Fruit fly (Drosophila melanogaster) whole organism, embryonic: Measurements from ENCODE around the gene CG34303.

ENCODE experiments used
- Blimp-1 ChIP-seq: fragments of 200-800 bp; sonication (Bioruptor generic); optimal IDR thresholded peaks from 3 replicates; lab custom pipeline; 2018; ENCODE audit warnings: missing biosample characterization, missing genetic modification characterization, mild to moderate bottlenecking, moderate library complexity, missing genetic modification reagents
- CG10431 ChIP-seq: fragments of 200-800 bp; sonication (Bioruptor generic); optimal IDR thresholded peaks from 3 replicates; lab custom pipeline; 2018; ENCODE audit warnings: missing biosample characterization, mild to moderate bottlenecking, missing genetic modification characterization
- CG12391 ChIP-seq: fragments of 200-800 bp; sonication (Bioruptor generic); optimal IDR thresholded peaks from 3 replicates; lab custom pipeline; 2018; ENCODE audit warnings: missing biosample characterization, mild to moderate bottlenecking, missing genetic modification characterization, moderate library complexity
- CG12769 ChIP-seq: fragments of 200-800 bp; sonication (Bioruptor generic); optimal IDR thresholded peaks from 2 replicates; lab custom pipeline; 2019; ENCODE audit warnings: missing biosample characterization, mild to moderate bottlenecking, missing genetic modification characterization, moderate library complexity
- CG13287 ChIP-seq: fragments of 200-800 bp; sonication (Bioruptor generic); IDR thresholded peaks from 2 replicates; pipeline ENCODE4 v1.3.6; 2022; ENCODE audit warnings: missing biosample characterization, missing genetic modification characterization; ENCODE audit not compliant: partially characterized antibody
- CG13296 ChIP-seq: fragments of 200-800 bp; sonication (Bioruptor generic); optimal IDR thresholded peaks from 3 replicates; lab custom pipeline; 2018; ENCODE audit warnings: missing biosample characterization, mild to moderate bottlenecking, missing genetic modification characterization
- CG15269 ChIP-seq: fragments of 200-800 bp; sonication (Bioruptor generic); optimal IDR thresholded peaks from 2 replicates; lab custom pipeline; 2018; ENCODE audit warnings: missing biosample characterization, mild to moderate bottlenecking, missing genetic modification characterization, moderate library complexity
- CG2712 ChIP-seq: fragments of 200-800 bp; optimal IDR thresholded peaks from 3 replicates; lab custom pipeline; 2019; ENCODE audit warnings: missing biosample characterization, mild to moderate bottlenecking, missing genetic modification characterization, moderate library complexity
- CG34224 ChIP-seq: fragments of 200-800 bp; sonication (Bioruptor generic); IDR thresholded peaks from 3 replicates; pipeline ENCODE4 v1.3.6; 2022; ENCODE audit warnings: missing biosample characterization, missing genetic modification characterization; ENCODE audit not compliant: partially characterized antibody
- CG34422 ChIP-seq: fragments of 200-800 bp; sonication (Bioruptor generic); IDR thresholded peaks from 3 replicates; pipeline ENCODE4 v1.3.6; 2022; ENCODE audit warnings: missing biosample characterization, missing genetic modification characterization
- CG3726 ChIP-seq: fragments of 200-800 bp; sonication (Bioruptor generic); IDR thresholded peaks from 3 replicates; pipeline ENCODE4, ENCODE4 v1.3.6; 2022; ENCODE audit warnings: missing biosample characterization, missing genetic modification characterization
- CG4360 ChIP-seq: fragments of 200-800 bp; sonication (Bioruptor generic); IDR thresholded peaks from 2 replicates; pipeline ENCODE4 v1.3.6; 2022; ENCODE audit warnings: missing biosample characterization, missing genetic modification characterization
- CG4617 ChIP-seq: fragments of 200-800 bp; sonication (Bioruptor generic); optimal IDR thresholded peaks from 3 replicates; lab custom pipeline; 2016; ENCODE audit warnings: missing biosample characterization, missing genetic modification characterization, borderline replicate concordance
- CG6854 ChIP-seq: fragments of 200-800 bp; sonication (Bioruptor generic); optimal IDR thresholded peaks from 3 replicates; lab custom pipeline; 2017; ENCODE audit warnings: missing biosample characterization, mild to moderate bottlenecking, missing genetic modification characterization
- CG8924 ChIP-seq: fragments of 200-800 bp; optimal IDR thresholded peaks from 3 replicates; lab custom pipeline; 2019; ENCODE audit warnings: missing biosample characterization, mild to moderate bottlenecking, missing genetic modification characterization, moderate library complexity
- Doc2 ChIP-seq: fragments of 200-800 bp; sonication (Bioruptor generic); IDR thresholded peaks from 2 replicates; pipeline ENCODE4 v1.3.6; 2022; ENCODE audit warnings: missing biosample characterization, missing genetic modification characterization
- Jarid2 ChIP-seq: fragments of 200-800 bp; sonication (Bioruptor generic); optimal IDR thresholded peaks from 3 replicates; lab custom pipeline; 2017; ENCODE audit warnings: mild to moderate bottlenecking, missing biosample characterization, missing genetic modification reagents, missing genetic modification characterization
- Med ChIP-seq: fragments of 200-800 bp; sonication (Bioruptor generic); peaks from one replicate; lab custom pipeline; 2016; ENCODE audit warnings: missing biosample characterization, missing genetic modification characterization, mild to moderate bottlenecking, inconsistent platforms, moderate library complexity
- NFAT ChIP-seq: fragments of 200-800 bp; sonication (Bioruptor generic); IDR thresholded peaks from 2 replicates; pipeline ENCODE4 v1.3.6; 2022; ENCODE audit warnings: missing biosample characterization, missing genetic modification characterization
- Nf-YB ChIP-seq: fragments of 200-800 bp; sonication (Bioruptor generic); optimal IDR thresholded peaks from 3 replicates; lab custom pipeline; 2019; ENCODE audit warnings: missing biosample characterization, mild to moderate bottlenecking, missing genetic modification characterization, moderate library complexity
- Scr ChIP-seq: fragments of 200-800 bp; sonication (Bioruptor generic); IDR thresholded peaks from 2 replicates; pipeline ENCODE4 v1.3.6; 2022; ENCODE audit warnings: missing biosample characterization, missing genetic modification characterization; ENCODE audit not compliant: partially characterized antibody
- Sox100B ChIP-seq: fragments of 200-800 bp; sonication (Bioruptor generic); optimal IDR thresholded peaks from 3 replicates; lab custom pipeline; 2018; ENCODE audit warnings: missing biosample characterization, mild to moderate bottlenecking, missing genetic modification characterization
- TFAM ChIP-seq: fragments of 200-800 bp; sonication (Bioruptor generic); optimal IDR thresholded peaks from 2 replicates; lab custom pipeline; 2017; ENCODE audit warnings: missing biosample characterization, missing genetic modification characterization, inconsistent platforms
- Trl ChIP-seq, 3 experiments: fragments of >200 bp in 2 of 3; fragments of 200-800 bp in 1 of 3; sonication (Bioruptor generic) in 1 of 3; optimal IDR thresholded peaks; 2 replicates in 1 of 3; 3 replicates in 2 of 3; lab custom pipeline; 2016 to 2017; ENCODE audit warnings: missing biosample characterization in 1 of 3, missing genetic modification characterization in 1 of 3
- ara ChIP-seq: fragments of 200-800 bp; sonication (Bioruptor generic); IDR thresholded peaks from 2 replicates; pipeline ENCODE4 v1.3.6; 2022; ENCODE audit warnings: missing biosample characterization, missing genetic modification characterization
- bbx ChIP-seq: fragments of 200-800 bp; sonication (Bioruptor generic); IDR thresholded peaks from 2 replicates; pipeline ENCODE4 v1.3.6; 2022; ENCODE audit warnings: missing biosample characterization, missing genetic modification characterization; ENCODE audit not compliant: partially characterized antibody
- bigmax ChIP-seq: fragments of 200-800 bp; sonication (Bioruptor generic); optimal IDR thresholded peaks from 2 replicates; lab custom pipeline; 2018; ENCODE audit warnings: missing biosample characterization, mild to moderate bottlenecking, missing genetic modification characterization
- br ChIP-seq: fragments of >200 bp; optimal IDR thresholded peaks from 2 replicates; lab custom pipeline; 2017
- chinmo ChIP-seq: fragments of 200-800 bp; sonication (Bioruptor generic); IDR thresholded peaks from 4 replicates; pipeline ENCODE4 v1.3.6; 2022; ENCODE audit warnings: missing biosample characterization, missing genetic modification characterization; ENCODE audit not compliant: partially characterized antibody
- crc ChIP-seq: fragments of 200-800 bp; sonication (Bioruptor generic); optimal IDR thresholded peaks from 2 replicates; lab custom pipeline; 2016; ENCODE audit warnings: missing biosample characterization, missing genetic modification characterization
- fu2 ChIP-seq: fragments of 200-800 bp; sonication (Bioruptor generic); optimal IDR thresholded peaks from 2 replicates; lab custom pipeline; 2016; ENCODE audit warnings: missing biosample characterization, missing genetic modification characterization
- gro ChIP-seq: fragments of 200-800 bp; sonication (Bioruptor generic); optimal IDR thresholded peaks from 2 replicates; lab custom pipeline; 2016; ENCODE audit warnings: missing biosample characterization, missing genetic modification characterization
- kni ChIP-seq: fragments of 200-800 bp; sonication (Bioruptor generic); optimal IDR thresholded peaks from 3 replicates; lab custom pipeline; 2017; ENCODE audit warnings: mild to moderate bottlenecking, missing biosample characterization, missing genetic modification reagents, missing genetic modification characterization
- nerfin-1 ChIP-seq: fragments of 200-800 bp; sonication (Bioruptor generic); optimal IDR thresholded peaks from 3 replicates; lab custom pipeline; 2019; ENCODE audit warnings: missing biosample characterization, mild to moderate bottlenecking, missing genetic modification characterization, moderate library complexity
- nom ChIP-seq: fragments of 200-800 bp; sonication (Bioruptor generic); optimal IDR thresholded peaks from 2 replicates; lab custom pipeline; 2017; ENCODE audit warnings: missing biosample characterization, missing genetic modification characterization, mild to moderate bottlenecking, moderate library complexity, missing genetic modification reagents
- oc ChIP-seq: fragments of 200-800 bp; sonication (Bioruptor generic); optimal IDR thresholded peaks from 2 replicates; lab custom pipeline; 2018; ENCODE audit warnings: missing biosample characterization, mild to moderate bottlenecking, missing genetic modification characterization, moderate library complexity
- p53 ChIP-seq: fragments of 200-800 bp; sonication (Bioruptor generic); optimal IDR thresholded peaks from 2 replicates; lab custom pipeline; 2016; ENCODE audit warnings: missing biosample characterization, missing genetic modification characterization
- peb ChIP-seq: fragments of 200-800 bp; sonication (Bioruptor generic); IDR thresholded peaks from 2 replicates; pipeline ENCODE4 v1.3.6; 2022; ENCODE audit warnings: missing biosample characterization, missing genetic modification characterization
- pros ChIP-seq: fragments of 200-800 bp; sonication (Bioruptor generic); optimal IDR thresholded peaks from 3 replicates; lab custom pipeline; 2019; ENCODE audit warnings: missing biosample characterization, mild to moderate bottlenecking, missing genetic modification characterization, moderate library complexity
- row ChIP-seq: fragments of 200-800 bp; sonication (Bioruptor generic); IDR thresholded peaks from 3 replicates; pipeline ENCODE4 v1.3.6; 2022; ENCODE audit warnings: missing biosample characterization, missing genetic modification characterization
- sd ChIP-seq: fragments of 200-800 bp; sonication (Bioruptor generic); optimal IDR thresholded peaks from 3 replicates; lab custom pipeline; 2018; ENCODE audit warnings: missing biosample characterization, mild to moderate bottlenecking, missing genetic modification characterization, moderate library complexity
- slou ChIP-seq: fragments of 200-800 bp; sonication (Bioruptor generic); optimal IDR thresholded peaks from 3 replicates; lab custom pipeline; 2016; ENCODE audit warnings: missing biosample characterization, missing genetic modification characterization
- sob ChIP-seq: fragments of 200-800 bp; sonication (Bioruptor generic); IDR thresholded peaks from 2 replicates; pipeline ENCODE4 v1.3.6; 2022; ENCODE audit warnings: missing biosample characterization, missing genetic modification characterization
- sqz ChIP-seq: fragments of 200-800 bp; sonication (Bioruptor generic); optimal IDR thresholded peaks from 3 replicates; lab custom pipeline; 2018; ENCODE audit warnings: missing biosample characterization, mild to moderate bottlenecking, missing genetic modification characterization
- sr ChIP-seq: fragments of 200-800 bp; sonication (Bioruptor generic); IDR thresholded peaks from 3 replicates; pipeline ENCODE4 v1.3.6; 2022; ENCODE audit warnings: missing biosample characterization, missing genetic modification characterization
- ttk ChIP-seq: fragments of 200-800 bp; sonication (Bioruptor generic); IDR thresholded peaks from 2 replicates; pipeline ENCODE4 v2.1.2; 2022; ENCODE audit warnings: missing biosample characterization, missing genetic modification characterization
- vvl ChIP-seq: fragments of 200-800 bp; sonication (Bioruptor generic); IDR thresholded peaks from 2 replicates; pipeline ENCODE4 v1.3.6; 2022; ENCODE audit warnings: missing biosample characterization, missing genetic modification characterization
- wdn ChIP-seq: fragments of 200-800 bp; sonication (Bioruptor generic); IDR thresholded peaks from 2 replicates; pipeline ENCODE4 v1.3.6; 2022; ENCODE audit warnings: missing biosample characterization, missing genetic modification characterization
- z ChIP-seq: fragments of 200-800 bp; sonication (Bioruptor generic); IDR thresholded peaks from 3 replicates; pipeline ENCODE4 v1.3.6; 2022; ENCODE audit warnings: missing biosample characterization, missing genetic modification characterization
- zfh1 ChIP-seq: fragments of 200-800 bp; sonication (Bioruptor generic); IDR thresholded peaks from 3 replicates; pipeline ENCODE4 v1.3.6; 2022; ENCODE audit warnings: missing biosample characterization, missing genetic modification characterization

The CG34303 gene

dm6 chr3R:10125477-10125876 is 26.2 kb downstream of the CG34303 start, which contains the start of gene knk:
knk (minus strand) TSS chr3R:10125664.
- no peak for TF ChIP-seq bigmax
- no peak for TF ChIP-seq nerfin-1
- TF ChIP-seq pros (GFP tag; lab: Kevin White, UChicago), result peak; percentile 99
- no peak for TF ChIP-seq peb (GFP tag; lab: Robert Waterston, UW)
- peak; percentile 43; the same call in 1 of the 2 replicates for TF ChIP-seq bbx
- no peak for TF ChIP-seq TFAM (GFP tag; lab: Kevin White, UChicago)
- 0 out of 2 replicates have a peak, but pooled peaks have one; percentile 24 for TF ChIP-seq ara (GFP tag; lab: Robert Waterston, UW)
- peak; percentile 25 for TF ChIP-seq CG2712 (tag; lab: Kevin White, UChicago)
- no peak for TF ChIP-seq Doc2
- TF ChIP-seq Jarid2 (GFP tag; lab: Kevin White, UChicago), result peak; percentile 44
- TF ChIP-seq CG34224 (GFP tag; lab: Robert Waterston, UW), result peak; percentile 33; the same call in 1 of the 3 replicates
- no peak for TF ChIP-seq CG10431 (GFP tag; lab: Kevin White, UChicago)
- peak; percentile 48 for TF ChIP-seq CG13287 (GFP tag; lab: Robert Waterston, UW)
- peak; percentile 94 for TF ChIP-seq chinmo (GFP tag; lab: Robert Waterston, UW)
- no peak for TF ChIP-seq NFAT (GFP tag; lab: Robert Waterston, UW)
- peak; percentile 24 to 46 for TF ChIP-seq Trl (optimal IDR thresholded peaks at IDR 0.05; lab: Kevin White, UChicago)
- TF ChIP-seq Trl (GFP tag; optimal IDR thresholded peaks at IDR 0.05; lab: Kevin White, UChicago), result no peak
- TF ChIP-seq CG4617 (GFP tag; lab: Kevin White, UChicago), result no peak
- peak; percentile 49; the same call in 1 of the 3 replicates for TF ChIP-seq row
- TF ChIP-seq sd (tag; lab: Kevin White, UChicago), result peak; percentile 33
- peak; percentile 54 for TF ChIP-seq CG4360 (GFP tag; lab: Robert Waterston, UW)
- no peak for TF ChIP-seq zfh1 (GFP tag; lab: Robert Waterston, UW)
- TF ChIP-seq sob (GFP tag; lab: Robert Waterston, UW), result 0 out of 2 replicates have a peak, but pooled peaks have one; percentile 31
- no peak for TF ChIP-seq gro (GFP tag; lab: Kevin White, UChicago)
- peak; percentile 87 for TF ChIP-seq CG15269 (tag; lab: Kevin White, UChicago)
- TF ChIP-seq CG34422 (GFP tag; lab: Robert Waterston, UW), result peak; percentile 34; the same call in 1 of the 3 replicates
- peak; percentile 29 for TF ChIP-seq CG13296 (GFP tag; lab: Kevin White, UChicago)
- TF ChIP-seq Scr (GFP tag; lab: Robert Waterston, UW), result 0 out of 2 replicates have a peak, but pooled peaks have one; percentile 17
- peak; percentile 38 for TF ChIP-seq CG8924 (tag; lab: Kevin White, UChicago)
- TF ChIP-seq vvl (GFP tag; lab: Robert Waterston, UW), result peak; percentile 78
- TF ChIP-seq CG3726 (GFP tag; lab: Robert Waterston, UW), result no peak
- no peak for TF ChIP-seq CG12391 (tag; lab: Kevin White, UChicago)
- peak; percentile 63 for TF ChIP-seq oc
- TF ChIP-seq crc (GFP tag; lab: Kevin White, UChicago), result no peak
- TF ChIP-seq sr (GFP tag; lab: Robert Waterston, UW), result 0 out of 3 replicates have a peak, but pooled peaks have one; percentile 22
- TF ChIP-seq Nf-YB (GFP tag; lab: Kevin White, UChicago), result no peak
- TF ChIP-seq wdn (GFP tag; lab: Robert Waterston, UW), result no peak
- no peak for TF ChIP-seq slou (GFP tag; lab: Kevin White, UChicago)
- TF ChIP-seq Blimp-1 (GFP tag; lab: Kevin White, UChicago), result peak; percentile 54
- TF ChIP-seq CG6854 (GFP tag; lab: Kevin White, UChicago), result no peak
- TF ChIP-seq Med (GFP tag; lab: Kevin White, UChicago), result peak; percentile 45
- no peak for TF ChIP-seq br (lab: Kevin White, UChicago)
- peak; percentile 39 for TF ChIP-seq sqz
- TF ChIP-seq fu2 (GFP tag; lab: Kevin White, UChicago), result no peak
- no peak for TF ChIP-seq ttk
- TF ChIP-seq z (GFP tag; lab: Robert Waterston, UW), result peak; percentile 75; the same call in 2 of the 3 replicates
- TF ChIP-seq p53 (GFP tag; lab: Kevin White, UChicago), result no peak
- TF ChIP-seq kni (GFP tag; lab: Kevin White, UChicago), result peak; percentile 37
- peak; percentile 6 for TF ChIP-seq CG12769 (tag; lab: Kevin White, UChicago)
- TF ChIP-seq Sox100B (GFP tag; lab: Kevin White, UChicago), result no peak
- TF ChIP-seq nom (GFP tag; lab: Kevin White, UChicago), result peak; percentile 53
